Fruit fly (Drosophila melanogaster) whole organism, wandering third instar larva: ENCODE results near the gene Nepl16.

ENCODE experiments used
- Mio ChIP-seq: sonication (Bioruptor generic); optimal IDR thresholded peaks from 2 replicates; lab custom pipeline; 2016; ENCODE audit warnings: missing biosample characterization, missing genetic modification characterization
- Rel ChIP-seq, 2 experiments: fragments of 200-800 bp; sonication (Bioruptor generic) in 1 of 2; optimal IDR thresholded peaks; 2 replicates in 1 of 2; 3 replicates in 1 of 2; lab custom pipeline; 2016 to 2019; ENCODE audit warnings: mild to moderate bottlenecking in 2 of 2, missing biosample characterization in 2 of 2, missing genetic modification characterization in 2 of 2, moderate library complexity in 1 of 2
- dmrt93B ChIP-seq: fragments of 200-800 bp; sonication (Bioruptor generic); optimal IDR thresholded peaks from 2 replicates; lab custom pipeline; 2018; ENCODE audit warnings: missing biosample characterization, mild to moderate bottlenecking, missing genetic modification characterization
- lola ChIP-seq: fragments of >200 bp; optimal IDR thresholded peaks from 2 replicates; lab custom pipeline; 2017; ENCODE audit warnings: missing biosample characterization, missing genetic modification characterization
- usp ChIP-seq: fragments of >200 bp; optimal IDR thresholded peaks from 2 replicates; lab custom pipeline; 2017; ENCODE audit warnings: missing biosample characterization, missing genetic modification characterization

DNA sequence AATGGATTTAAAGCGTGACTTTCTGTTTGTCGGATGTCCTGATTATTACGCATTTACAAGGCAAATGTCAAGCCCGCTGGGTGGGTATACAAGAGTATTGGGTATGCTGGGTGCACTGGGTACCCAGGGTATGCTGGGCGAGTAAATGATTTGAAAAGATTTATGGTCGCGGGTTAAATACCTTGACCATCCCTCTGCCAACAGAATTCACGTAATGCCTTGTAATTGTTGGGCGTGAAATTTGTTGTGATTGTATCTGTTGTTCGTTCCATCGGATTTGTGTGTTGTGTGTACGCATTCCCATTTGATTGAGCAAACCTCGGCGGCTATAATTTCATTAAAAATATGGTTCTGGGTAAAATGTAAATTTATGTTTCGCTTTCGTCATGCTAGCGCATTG is 33.7 kb downstream of the Nepl16 start:
- TF ChIP-seq lola (GFP tag; lab: Kevin White, UChicago) (no peak), dmrt93B (no peak), Rel (GFP tag; optimal IDR thresholded peaks at IDR 0.05; lab: Kevin White, UChicago) (no peak), Rel (tag; optimal IDR thresholded peaks at IDR 0.05; lab: Kevin White, UChicago) (no peak), usp (GFP tag; lab: Kevin White, UChicago) (no peak), Mio (no peak)
